Fruit fly (Drosophila melanogaster) whole organism, adult: Measurements from ENCODE around the gene PolI.

ENCODE experiments used
- CG12768 ChIP-seq: fragments of 200-800 bp; sonication (Bioruptor generic); optimal IDR thresholded peaks from 2 replicates; lab custom pipeline; 2017; ENCODE audit warnings: missing biosample characterization, missing genetic modification characterization, mild to moderate bottlenecking, moderate library complexity, missing genetic modification reagents
- CG33017 ChIP-seq: fragments of 200-800 bp; sonication (Bioruptor generic); optimal IDR thresholded peaks from 2 replicates; lab custom pipeline; 2018; ENCODE audit warnings: missing biosample characterization, mild to moderate bottlenecking, missing genetic modification characterization, moderate library complexity
- CG5204 ChIP-seq: fragments of 200-800 bp; sonication (Bioruptor generic); optimal IDR thresholded peaks from 2 replicates; lab custom pipeline; 2016; ENCODE audit warnings: missing biosample characterization, missing genetic modification characterization
- Clk ChIP-seq: fragments of 200-800 bp; sonication (Bioruptor generic); optimal IDR thresholded peaks from 2 replicates; lab custom pipeline; 2017; ENCODE audit warnings: missing biosample characterization, missing genetic modification characterization
- Crg-1 ChIP-seq: fragments of 200-800 bp; sonication (Bioruptor generic); optimal IDR thresholded peaks from 2 replicates; lab custom pipeline; 2016; ENCODE audit warnings: missing biosample characterization, missing genetic modification characterization
- Mnt ChIP-seq: fragments of 200-800 bp; sonication (Bioruptor generic); optimal IDR thresholded peaks from 2 replicates; lab custom pipeline; 2016; ENCODE audit warnings: missing biosample characterization, mild to moderate bottlenecking, missing genetic modification characterization
- bab1 ChIP-seq: fragments of 200-800 bp; sonication (Bioruptor generic); optimal IDR thresholded peaks from 3 replicates; lab custom pipeline; 2019; ENCODE audit warnings: missing biosample characterization, mild to moderate bottlenecking, missing genetic modification characterization, moderate library complexity
- cic ChIP-seq: fragments of 200-800 bp; sonication (Bioruptor generic); optimal IDR thresholded peaks from 2 replicates; lab custom pipeline; 2017; ENCODE audit warnings: missing biosample characterization, mild to moderate bottlenecking, missing genetic modification characterization, moderate library complexity
- kay ChIP-seq: fragments of 200-800 bp; sonication (Bioruptor generic); peaks from one replicate; lab custom pipeline; 2016; ENCODE audit warnings: missing biosample characterization, missing genetic modification characterization, borderline replicate concordance
- ovo ChIP-seq: fragments of 200-800 bp; sonication (Bioruptor generic); optimal IDR thresholded peaks from 2 replicates; lab custom pipeline; 2016; ENCODE audit warnings: missing biosample characterization, missing genetic modification characterization
- pad ChIP-seq: fragments of 200-800 bp; sonication (Bioruptor generic); optimal IDR thresholded peaks from 3 replicates; lab custom pipeline; 2017; ENCODE audit warnings: missing biosample characterization, missing genetic modification characterization, mild to moderate bottlenecking, moderate library complexity, missing genetic modification reagents
- tj ChIP-seq: fragments of 200-800 bp; sonication (Bioruptor generic); optimal IDR thresholded peaks from 3 replicates; lab custom pipeline; 2017; ENCODE audit warnings: missing biosample characterization, mild to moderate bottlenecking, missing genetic modification characterization, moderate library complexity
- toe ChIP-seq: fragments of 200-800 bp; sonication (Bioruptor generic); optimal IDR thresholded peaks from 2 replicates; lab custom pipeline; 2016; ENCODE audit warnings: missing biosample characterization, missing genetic modification characterization

dm6 chr3R:8256040-8256439 is 22.7 kb downstream of the PolI start:
- TF ChIP-seq CG33017 (tag; lab: Kevin White, UChicago) (no peak), CG5204 (GFP tag; lab: Kevin White, UChicago) (no peak), toe (GFP tag; lab: Kevin White, UChicago) (no peak), CG12768 (GFP tag; lab: Kevin White, UChicago) (no peak), bab1 (GFP tag; lab: Kevin White, UChicago) (no peak), ovo (GFP tag; lab: Kevin White, UChicago) (no peak), pad (GFP tag; lab: Kevin White, UChicago) (no peak), Clk (GFP tag; lab: Kevin White, UChicago) (no peak), Mnt (GFP tag; lab: Kevin White, UChicago) (no peak), tj (GFP tag; lab: Kevin White, UChicago) (no peak), Crg-1 (GFP tag; lab: Kevin White, UChicago) (no peak), cic (GFP tag; lab: Kevin White, UChicago) (no peak), kay (GFP tag; lab: Kevin White, UChicago) (no peak)
